Fruit fly (Drosophila melanogaster) whole organism, adult: ENCODE data around the gene Cyp4g15.

Experiments used
- CG12768 ChIP-seq: fragments of 200-800 bp; sonication (Bioruptor generic); optimal IDR thresholded peaks from 2 replicates; lab custom pipeline; 2017; ENCODE audit warnings: missing biosample characterization, missing genetic modification characterization, mild to moderate bottlenecking, moderate library complexity, missing genetic modification reagents
- CG33017 ChIP-seq: fragments of 200-800 bp; sonication (Bioruptor generic); optimal IDR thresholded peaks from 2 replicates; lab custom pipeline; 2018; ENCODE audit warnings: missing biosample characterization, mild to moderate bottlenecking, missing genetic modification characterization, moderate library complexity
- CG5204 ChIP-seq: fragments of 200-800 bp; sonication (Bioruptor generic); optimal IDR thresholded peaks from 2 replicates; lab custom pipeline; 2016; ENCODE audit warnings: missing biosample characterization, missing genetic modification characterization
- CG7045 ChIP-seq: fragments of 200-800 bp; sonication (Bioruptor generic); optimal IDR thresholded peaks from 2 replicates; lab custom pipeline; 2017; ENCODE audit warnings: missing biosample characterization, mild to moderate bottlenecking, missing genetic modification characterization
- CG7101 ChIP-seq: fragments of 200-800 bp; sonication (Bioruptor generic); optimal IDR thresholded peaks from 2 replicates; lab custom pipeline; 2018; ENCODE audit warnings: missing biosample characterization, mild to moderate bottlenecking, missing genetic modification characterization, moderate library complexity
- Clk ChIP-seq: fragments of 200-800 bp; sonication (Bioruptor generic); optimal IDR thresholded peaks from 2 replicates; lab custom pipeline; 2017; ENCODE audit warnings: missing biosample characterization, missing genetic modification characterization
- Crg-1 ChIP-seq: fragments of 200-800 bp; sonication (Bioruptor generic); optimal IDR thresholded peaks from 2 replicates; lab custom pipeline; 2016; ENCODE audit warnings: missing biosample characterization, missing genetic modification characterization
- Hr96 ChIP-seq: fragments of 200-800 bp; sonication (Bioruptor generic); optimal IDR thresholded peaks from 2 replicates; lab custom pipeline; 2016; ENCODE audit warnings: missing biosample characterization, missing genetic modification characterization
- bab1 ChIP-seq: fragments of 200-800 bp; sonication (Bioruptor generic); optimal IDR thresholded peaks from 3 replicates; lab custom pipeline; 2019; ENCODE audit warnings: missing biosample characterization, mild to moderate bottlenecking, missing genetic modification characterization, moderate library complexity
- cic ChIP-seq: fragments of 200-800 bp; sonication (Bioruptor generic); optimal IDR thresholded peaks from 2 replicates; lab custom pipeline; 2017; ENCODE audit warnings: missing biosample characterization, mild to moderate bottlenecking, missing genetic modification characterization, moderate library complexity
- kay ChIP-seq: fragments of 200-800 bp; sonication (Bioruptor generic); peaks from one replicate; lab custom pipeline; 2016; ENCODE audit warnings: missing biosample characterization, missing genetic modification characterization, borderline replicate concordance
- ovo ChIP-seq: fragments of 200-800 bp; sonication (Bioruptor generic); optimal IDR thresholded peaks from 2 replicates; lab custom pipeline; 2016; ENCODE audit warnings: missing biosample characterization, missing genetic modification characterization
- pad ChIP-seq: fragments of 200-800 bp; sonication (Bioruptor generic); optimal IDR thresholded peaks from 3 replicates; lab custom pipeline; 2017; ENCODE audit warnings: missing biosample characterization, missing genetic modification characterization, mild to moderate bottlenecking, moderate library complexity, missing genetic modification reagents
- toe ChIP-seq: fragments of 200-800 bp; sonication (Bioruptor generic); optimal IDR thresholded peaks from 2 replicates; lab custom pipeline; 2016; ENCODE audit warnings: missing biosample characterization, missing genetic modification characterization

The Cyp4g15 gene

DNA sequence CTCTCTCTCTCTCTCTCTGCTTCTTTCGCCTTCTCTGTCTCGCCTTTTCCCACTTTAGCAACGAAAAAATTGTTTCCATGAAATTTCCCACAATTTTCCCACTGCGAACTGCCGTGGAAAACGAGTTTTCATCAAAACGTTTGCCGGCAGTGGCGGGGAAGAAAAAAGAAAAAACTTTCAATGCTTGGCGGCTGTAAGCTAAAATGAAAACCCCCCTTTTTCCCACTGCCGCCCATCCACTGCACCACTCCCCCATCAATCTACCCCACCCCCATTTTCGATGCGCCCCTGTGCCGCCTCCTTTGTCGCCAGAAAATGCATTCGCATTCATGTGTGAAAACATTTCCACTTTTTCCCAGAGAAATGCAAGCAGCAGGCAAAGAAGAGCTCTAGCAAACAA lies 54.4 kb downstream of the Cyp4g15 start:
- no peak for TF ChIP-seq cic (GFP tag; lab: Kevin White, UChicago)
- TF ChIP-seq CG5204 (GFP tag; lab: Kevin White, UChicago): no peak
- no peak for TF ChIP-seq pad (GFP tag; lab: Kevin White, UChicago)
- no peak for TF ChIP-seq Clk (GFP tag; lab: Kevin White, UChicago)
- no peak for TF ChIP-seq Hr96 (GFP tag; lab: Kevin White, UChicago)
- TF ChIP-seq CG33017: no peak
- no peak for TF ChIP-seq CG12768
- no peak for TF ChIP-seq bab1 (GFP tag; lab: Kevin White, UChicago)
- TF ChIP-seq ovo: no peak
- TF ChIP-seq Crg-1 (GFP tag; lab: Kevin White, UChicago): no peak
- no peak for TF ChIP-seq toe (GFP tag; lab: Kevin White, UChicago)
- no peak for TF ChIP-seq CG7045 (GFP tag; lab: Kevin White, UChicago)
- TF ChIP-seq CG7101 (tag; lab: Kevin White, UChicago): no peak
- no peak for TF ChIP-seq kay (GFP tag; lab: Kevin White, UChicago)
